Fruit fly (Drosophila melanogaster) whole organism, prepupa: ENCODE results near the gene CG43121.

Source experiments
- Blimp-1 ChIP-seq: fragments of 200-800 bp; sonication (Bioruptor generic); optimal IDR thresholded peaks from 3 replicates; lab custom pipeline; 2017; ENCODE audit warnings: missing biosample characterization, missing genetic modification characterization, mild to moderate bottlenecking, moderate library complexity, missing genetic modification reagents
- CG10631 ChIP-seq: fragments of 200-800 bp; sonication (Bioruptor generic); optimal IDR thresholded peaks from 2 replicates; lab custom pipeline; 2016; ENCODE audit warnings: missing biosample characterization, missing genetic modification characterization
- CG10669 ChIP-seq: fragments of 200-800 bp; sonication (Bioruptor generic); optimal IDR thresholded peaks from 3 replicates; lab custom pipeline; 2018; ENCODE audit warnings: missing biosample characterization, mild to moderate bottlenecking, missing genetic modification characterization, moderate library complexity
- CG11294 ChIP-seq: fragments of 200-800 bp; sonication (Bioruptor generic); IDR thresholded peaks from 2 replicates; pipeline ENCODE4 v1.3.6; 2022; ENCODE audit warnings: missing biosample characterization, missing genetic modification characterization
- CG11762 ChIP-seq: fragments of 200-800 bp; sonication (Bioruptor generic); optimal IDR thresholded peaks from 3 replicates; lab custom pipeline; 2016; ENCODE audit warnings: missing biosample characterization, missing genetic modification characterization; ENCODE audit not compliant: insufficient read depth
- CG11902 ChIP-seq: fragments of 200-800 bp; sonication (Bioruptor generic); optimal IDR thresholded peaks from 3 replicates; lab custom pipeline; 2016; ENCODE audit warnings: missing biosample characterization, missing genetic modification characterization
- CG15336 ChIP-seq: fragments of 200-800 bp; sonication (Bioruptor generic); IDR thresholded peaks from 2 replicates; pipeline ENCODE4 v1.3.6; 2022; ENCODE audit warnings: missing biosample characterization, missing genetic modification characterization
- CG1621 ChIP-seq: fragments of 200-800 bp; sonication (Bioruptor generic); optimal IDR thresholded peaks from 3 replicates; lab custom pipeline; 2018; ENCODE audit warnings: missing biosample characterization, mild to moderate bottlenecking, missing genetic modification characterization
- CG16779 ChIP-seq: fragments of 200-800 bp; sonication (Bioruptor generic); optimal IDR thresholded peaks from 3 replicates; lab custom pipeline; 2017; ENCODE audit warnings: missing biosample characterization, mild to moderate bottlenecking, missing genetic modification characterization
- CG31627 ChIP-seq: fragments of 200-800 bp; sonication (Bioruptor generic); optimal IDR thresholded peaks from 3 replicates; lab custom pipeline; 2016; ENCODE audit warnings: missing biosample characterization, missing genetic modification characterization
- CG32006 ChIP-seq: fragments of 200-800 bp; sonication (Bioruptor generic); optimal IDR thresholded peaks from 3 replicates; lab custom pipeline; 2017; ENCODE audit warnings: missing biosample characterization, mild to moderate bottlenecking, missing genetic modification characterization
- CG3919 ChIP-seq: fragments of 200-800 bp; sonication (Bioruptor generic); optimal IDR thresholded peaks from 3 replicates; lab custom pipeline; 2016; ENCODE audit warnings: missing biosample characterization, missing genetic modification characterization
- CG4318 ChIP-seq: fragments of 200-800 bp; sonication (Bioruptor generic); optimal IDR thresholded peaks from 3 replicates; lab custom pipeline; 2017; ENCODE audit warnings: missing biosample characterization, mild to moderate bottlenecking, missing genetic modification characterization
- CG6163 ChIP-seq: fragments of 200-800 bp; sonication (Bioruptor generic); IDR thresholded peaks from 3 replicates; pipeline ENCODE4 v1.3.6; 2022; ENCODE audit warnings: missing biosample characterization, missing genetic modification characterization
- CG6276 ChIP-seq: fragments of 200-800 bp; sonication (Bioruptor generic); optimal IDR thresholded peaks from 2 replicates; lab custom pipeline; 2017; ENCODE audit warnings: missing biosample characterization, mild to moderate bottlenecking, missing genetic modification characterization
- CG6808 ChIP-seq: fragments of 200-800 bp; sonication (Bioruptor generic); optimal IDR thresholded peaks from 3 replicates; lab custom pipeline; 2017; ENCODE audit warnings: missing biosample characterization, missing genetic modification characterization, mild to moderate bottlenecking, moderate library complexity, missing genetic modification reagents
- CG6854 ChIP-seq: fragments of 200-800 bp; sonication (Bioruptor generic); optimal IDR thresholded peaks from 2 replicates; lab custom pipeline; 2017; ENCODE audit warnings: missing biosample characterization, mild to moderate bottlenecking, missing genetic modification characterization
- CG8119 ChIP-seq: fragments of 200-800 bp; sonication (Bioruptor generic); IDR thresholded peaks from 3 replicates; pipeline ENCODE4 v1.3.6; 2022; ENCODE audit warnings: missing biosample characterization, missing genetic modification characterization
- CG8319 ChIP-seq: fragments of 200-800 bp; sonication (Bioruptor generic); optimal IDR thresholded peaks from 3 replicates; lab custom pipeline; 2016; ENCODE audit warnings: missing biosample characterization, missing genetic modification characterization
- CG9139 ChIP-seq: fragments of 200-800 bp; sonication (Bioruptor generic); optimal IDR thresholded peaks from 3 replicates; lab custom pipeline; 2017; ENCODE audit warnings: missing biosample characterization, mild to moderate bottlenecking, missing genetic modification characterization
- Eip75B ChIP-seq: fragments of 200-800 bp; sonication (Bioruptor generic); optimal IDR thresholded peaks from 3 replicates; lab custom pipeline; 2016; ENCODE audit warnings: missing biosample characterization, missing genetic modification characterization
- Eip78C ChIP-seq: fragments of 200-800 bp; sonication (Bioruptor generic); peaks from one replicate; lab custom pipeline; 2016; ENCODE audit warnings: missing biosample characterization, missing genetic modification characterization
- Ets21C ChIP-seq: fragments of 200-800 bp; sonication (Bioruptor generic); optimal IDR thresholded peaks from 3 replicates; lab custom pipeline; 2016; ENCODE audit warnings: missing biosample characterization, missing genetic modification characterization
- Ets96B ChIP-seq: fragments of 200-800 bp; optimal IDR thresholded peaks from 2 replicates; lab custom pipeline; 2019; ENCODE audit warnings: missing biosample characterization, mild to moderate bottlenecking, missing genetic modification characterization, moderate library complexity
- Gug ChIP-seq: fragments of 200-800 bp; sonication (Bioruptor generic); IDR thresholded peaks from 2 replicates; pipeline ENCODE4 v1.3.6; 2022; ENCODE audit warnings: missing biosample characterization, missing genetic modification characterization
- Hr38 ChIP-seq: sonication (Bioruptor generic); optimal IDR thresholded peaks from 2 replicates; lab custom pipeline; 2016; ENCODE audit warnings: missing biosample characterization, missing genetic modification characterization
- Hr39 ChIP-seq: fragments of 200-800 bp; sonication (Bioruptor generic); optimal IDR thresholded peaks from 2 replicates; lab custom pipeline; 2016; ENCODE audit warnings: missing biosample characterization, missing genetic modification characterization
- Lpt ChIP-seq: fragments of 200-800 bp; sonication (Bioruptor generic); optimal IDR thresholded peaks from 3 replicates; lab custom pipeline; 2016; ENCODE audit warnings: missing biosample characterization, missing genetic modification characterization
- Met ChIP-seq: fragments of 200-800 bp; sonication (Bioruptor generic); optimal IDR thresholded peaks from 3 replicates; lab custom pipeline; 2016; ENCODE audit warnings: missing biosample characterization, missing genetic modification characterization
- OdsH ChIP-seq: fragments of 200-800 bp; sonication (Bioruptor generic); optimal IDR thresholded peaks from 3 replicates; lab custom pipeline; 2016; ENCODE audit warnings: missing biosample characterization, missing genetic modification characterization
- Sox102F ChIP-seq: fragments of 200-800 bp; sonication (Bioruptor generic); optimal IDR thresholded peaks from 2 replicates; lab custom pipeline; 2016; ENCODE audit warnings: missing biosample characterization, mild to moderate bottlenecking, missing genetic modification characterization
- Sox14 ChIP-seq: fragments of 200-800 bp; sonication (Bioruptor generic); optimal IDR thresholded peaks from 3 replicates; lab custom pipeline; 2016; ENCODE audit warnings: missing biosample characterization, missing genetic modification characterization
- Sox15 ChIP-seq: fragments of 200-800 bp; sonication (Bioruptor generic); optimal IDR thresholded peaks from 3 replicates; lab custom pipeline; 2016; ENCODE audit warnings: missing biosample characterization, missing genetic modification characterization
- dac ChIP-seq: fragments of 200-800 bp; sonication (Bioruptor generic); optimal IDR thresholded peaks from 2 replicates; lab custom pipeline; 2017; ENCODE audit warnings: missing biosample characterization, mild to moderate bottlenecking, missing genetic modification characterization
- dsx ChIP-seq: fragments of 200-800 bp; optimal IDR thresholded peaks from 3 replicates; lab custom pipeline; 2019; ENCODE audit warnings: missing biosample characterization, mild to moderate bottlenecking, missing genetic modification characterization, moderate library complexity; ENCODE audit not compliant: poor library complexity, severe bottlenecking
- eg ChIP-seq: fragments of 200-800 bp; sonication (Bioruptor generic); IDR thresholded peaks from 3 replicates; pipeline ENCODE4 v1.3.6; 2022; ENCODE audit warnings: missing biosample characterization, missing genetic modification characterization
- esn ChIP-seq: fragments of 200-800 bp; sonication (Bioruptor generic); optimal IDR thresholded peaks from 2 replicates; lab custom pipeline; 2016; ENCODE audit warnings: missing biosample characterization, mild to moderate bottlenecking, missing genetic modification characterization, moderate library complexity
- fd59A ChIP-seq: fragments of 200-800 bp; sonication (Bioruptor generic); optimal IDR thresholded peaks from 2 replicates; lab custom pipeline; 2017; ENCODE audit warnings: missing biosample characterization, mild to moderate bottlenecking, missing genetic modification characterization, missing genetic modification reagents
- fd85E ChIP-seq: fragments of 200-800 bp; sonication (Bioruptor generic); optimal IDR thresholded peaks from 3 replicates; lab custom pipeline; 2016; ENCODE audit warnings: missing biosample characterization, missing genetic modification characterization
- fkh ChIP-seq: fragments of 200-800 bp; sonication (Bioruptor generic); optimal IDR thresholded peaks from 3 replicates; lab custom pipeline; 2017; ENCODE audit warnings: missing biosample characterization, mild to moderate bottlenecking, missing genetic modification characterization, moderate library complexity
- lz ChIP-seq: fragments of 200-800 bp; sonication (Bioruptor generic); optimal IDR thresholded peaks from 3 replicates; lab custom pipeline; 2016; ENCODE audit warnings: missing biosample characterization, missing genetic modification characterization
- net ChIP-seq: fragments of 200-800 bp; sonication (Bioruptor generic); optimal IDR thresholded peaks from 3 replicates; lab custom pipeline; 2016; ENCODE audit warnings: missing biosample characterization, missing genetic modification characterization
- salr ChIP-seq, 2 experiments: fragments of 200-800 bp; sonication (Bioruptor generic); optimal IDR thresholded peaks; 3 replicates each; lab custom pipeline; 2016 to 2018; ENCODE audit warnings: missing biosample characterization in 2 of 2, missing genetic modification characterization in 2 of 2, mild to moderate bottlenecking in 1 of 2
- spab ChIP-seq: fragments of 200-800 bp; sonication (Bioruptor generic); optimal IDR thresholded peaks from 2 replicates; lab custom pipeline; 2017; ENCODE audit warnings: missing biosample characterization, mild to moderate bottlenecking, missing genetic modification characterization, missing genetic modification reagents
- ss ChIP-seq, 2 experiments: fragments of 200-800 bp; sonication (Bioruptor generic); optimal IDR thresholded peaks; 2 replicates in 1 of 2; 3 replicates in 1 of 2; lab custom pipeline; 2017 to 2018; ENCODE audit warnings: mild to moderate bottlenecking in 2 of 2, missing biosample characterization in 2 of 2, missing genetic modification characterization in 2 of 2, moderate library complexity in 1 of 2
- topi ChIP-seq: fragments of 200-800 bp; sonication (Bioruptor generic); optimal IDR thresholded peaks from 3 replicates; lab custom pipeline; 2016; ENCODE audit warnings: missing biosample characterization, missing genetic modification characterization
- vri ChIP-seq: fragments of 200-800 bp; sonication (Bioruptor generic); optimal IDR thresholded peaks from 3 replicates; lab custom pipeline; 2016; ENCODE audit warnings: missing biosample characterization, mild to moderate bottlenecking, missing genetic modification characterization

Gene CG43121

dm6 chr3L:14624425-14625309 is 47.6 kb downstream of the CG43121 start:
- TF ChIP-seq Eip75B (peak; percentile 84), dsx (GFP tag; lab: Kevin White, UChicago) (peak; percentile 34), lz (GFP tag; lab: Kevin White, UChicago) (no peak), esn (GFP tag; lab: Kevin White, UChicago) (peak; percentile 17), CG6163 (GFP tag; lab: Robert Waterston, UW) (peak; percentile 57), CG16779 (tag; lab: Kevin White, UChicago) (peak; percentile 9), CG8119 (peak; percentile 43; the same call in 1 of the 3 replicates), Met (GFP tag; lab: Kevin White, UChicago) (peak; percentile 3), CG6808 (GFP tag; lab: Kevin White, UChicago) (peak; percentile 52), CG4318 (GFP tag; lab: Kevin White, UChicago) (no peak), fd59A (GFP tag; lab: Kevin White, UChicago) (no peak), Sox14 (no peak), CG31627 (GFP tag; lab: Kevin White, UChicago) (no peak), Lpt (GFP tag; lab: Kevin White, UChicago) (peak; percentile 43), Sox102F (GFP tag; lab: Kevin White, UChicago) (peak; percentile 39), net (GFP tag; lab: Kevin White, UChicago) (no peak), CG11294 (peak; percentile 6; the same call in 1 of the 2 replicates), CG6276 (GFP tag; lab: Kevin White, UChicago) (peak; percentile 53), Ets96B (tag; lab: Kevin White, UChicago) (peak; percentile 20), CG11762 (no peak), CG9139 (GFP tag; lab: Kevin White, UChicago) (peak; percentile 26), CG6854 (peak; percentile 21), eg (peak; percentile 66; the same call in 1 of the 3 replicates), ss (GFP tag; optimal IDR thresholded peaks at IDR 0.05; lab: Kevin White, UChicago) (peak; percentile 57 to 93), Blimp-1 (GFP tag; lab: Kevin White, UChicago) (peak; percentile 78), CG3919 (GFP tag; lab: Kevin White, UChicago) (no peak), dac (GFP tag; lab: Kevin White, UChicago) (peak; percentile 12), CG10631 (no peak), CG15336 (GFP tag; lab: Robert Waterston, UW) (peak; percentile 70; the same call in 1 of the 2 replicates), Eip78C (peak; percentile 39), Sox15 (no peak), Ets21C (GFP tag; lab: Kevin White, UChicago) (no peak), fkh (GFP tag; lab: Kevin White, UChicago) (peak; percentile 83), vri (GFP tag; lab: Kevin White, UChicago) (peak; percentile 42)

dm6 chr3L:14622457-14622899 is 49.8 kb downstream of the CG43121 start, which contains the start of gene CG9628:
TSS of gene CG9628 (plus strand) at chr3L:14622796.
- TF ChIP-seq Ets96B (tag; lab: Kevin White, UChicago) (no peak), CG1621 (tag; lab: Kevin White, UChicago) (no peak), spab (no peak), topi (GFP tag; lab: Kevin White, UChicago) (peak; percentile 57), CG6163 (GFP tag; lab: Robert Waterston, UW) (no peak; the same call in 2 of the 3 replicates), Eip78C (peak; percentile 61), net (GFP tag; lab: Kevin White, UChicago) (peak; percentile 40), CG32006 (peak; percentile 4), CG10669 (GFP tag; lab: Kevin White, UChicago) (peak; percentile 23), vri (GFP tag; lab: Kevin White, UChicago) (peak; percentile 18), CG31627 (GFP tag; lab: Kevin White, UChicago) (peak; percentile 12), fkh (GFP tag; lab: Kevin White, UChicago) (peak; percentile 67), CG11294 (no peak), Gug (GFP tag; lab: Robert Waterston, UW) (no peak), Lpt (GFP tag; lab: Kevin White, UChicago) (peak; percentile 46), Sox102F (GFP tag; lab: Kevin White, UChicago) (no peak), CG6808 (GFP tag; lab: Kevin White, UChicago) (no peak), CG11902 (no peak), fd85E (GFP tag; lab: Kevin White, UChicago) (peak; percentile 13), salr (GFP tag; optimal IDR thresholded peaks at IDR 0.05; lab: Kevin White, UChicago) (no peak), OdsH (GFP tag; lab: Kevin White, UChicago) (peak; percentile 30), CG8319 (GFP tag; lab: Kevin White, UChicago) (peak; percentile 45), Hr38 (GFP tag; lab: Kevin White, UChicago) (no peak), CG15336 (GFP tag; lab: Robert Waterston, UW) (peak; percentile 73), Sox14 (peak; percentile 3), Hr39 (no peak)
